Fruit fly (Drosophila melanogaster) whole organism, embryonic: ENCODE results near the gene cni.

Experiments
- Ada2b ChIP-seq: fragments of 200-800 bp; sonication (Bioruptor generic); IDR thresholded peaks from 2 replicates; pipeline ENCODE4 v1.3.6; 2022; ENCODE audit warnings: missing biosample characterization, missing genetic modification characterization
- Atf-2 ChIP-seq: fragments of 200-800 bp; sonication (Bioruptor generic); optimal IDR thresholded peaks from 2 replicates; lab custom pipeline; 2016; ENCODE audit warnings: missing biosample characterization, missing genetic modification characterization
- CG10366 ChIP-seq: fragments of 200-800 bp; sonication (Bioruptor generic); IDR thresholded peaks from 2 replicates; pipeline ENCODE4 v1.3.6; 2022; ENCODE audit warnings: missing biosample characterization, missing genetic modification characterization
- CG14710 ChIP-seq: fragments of 200-800 bp; sonication (Bioruptor generic); optimal IDR thresholded peaks from 3 replicates; lab custom pipeline; 2019; ENCODE audit warnings: missing biosample characterization, mild to moderate bottlenecking, missing genetic modification characterization, moderate library complexity
- CG17568 ChIP-seq: fragments of 200-800 bp; sonication (Bioruptor generic); optimal IDR thresholded peaks from 2 replicates; lab custom pipeline; 2018; ENCODE audit warnings: missing biosample characterization, mild to moderate bottlenecking, missing genetic modification characterization, moderate library complexity
- CG18011 ChIP-seq: fragments of 200-800 bp; sonication (Bioruptor generic); optimal IDR thresholded peaks from 2 replicates; lab custom pipeline; 2017; ENCODE audit warnings: missing biosample characterization, missing genetic modification characterization, mild to moderate bottlenecking, moderate library complexity, missing genotype
- CG1832 ChIP-seq: fragments of 200-800 bp; sonication (Bioruptor generic); optimal IDR thresholded peaks from 2 replicates; lab custom pipeline; 2017; ENCODE audit warnings: missing biosample characterization, mild to moderate bottlenecking, missing genetic modification characterization, inconsistent platforms
- CG18764 ChIP-seq: fragments of 200-800 bp; sonication (Bioruptor generic); optimal IDR thresholded peaks from 3 replicates; lab custom pipeline; 2016; ENCODE audit warnings: missing biosample characterization, missing genetic modification characterization
- CG31365 ChIP-seq: fragments of 200-800 bp; sonication (Bioruptor generic); optimal IDR thresholded peaks from 2 replicates; lab custom pipeline; 2018; ENCODE audit warnings: missing biosample characterization, mild to moderate bottlenecking, missing genetic modification characterization
- CG3281 ChIP-seq: fragments of 200-800 bp; sonication (Bioruptor generic); optimal IDR thresholded peaks from 3 replicates; lab custom pipeline; 2017; ENCODE audit warnings: missing biosample characterization, mild to moderate bottlenecking, missing genetic modification characterization
- CG4707 ChIP-seq: fragments of 200-800 bp; sonication (Bioruptor generic); optimal IDR thresholded peaks from 2 replicates; lab custom pipeline; 2018; ENCODE audit warnings: missing biosample characterization, mild to moderate bottlenecking, missing genetic modification characterization, moderate library complexity
- CG4820 ChIP-seq: fragments of 200-800 bp; sonication (Bioruptor generic); optimal IDR thresholded peaks from 3 replicates; lab custom pipeline; 2016; ENCODE audit warnings: missing biosample characterization, missing genetic modification characterization
- CG5953 ChIP-seq: fragments of 200-800 bp; sonication (Bioruptor generic); IDR thresholded peaks from 2 replicates; pipeline ENCODE4 v1.3.6; 2022; ENCODE audit warnings: missing biosample characterization, missing genetic modification characterization
- CG7745 ChIP-seq: fragments of 200-800 bp; sonication (Bioruptor generic); optimal IDR thresholded peaks from 2 replicates; lab custom pipeline; 2018; ENCODE audit warnings: missing biosample characterization, mild to moderate bottlenecking, missing genetic modification characterization, moderate library complexity
- CG8281 ChIP-seq: fragments of 200-800 bp; sonication (Bioruptor generic); optimal IDR thresholded peaks from 2 replicates; lab custom pipeline; 2018; ENCODE audit warnings: missing biosample characterization, mild to moderate bottlenecking, missing genetic modification characterization, moderate library complexity
- CG8290 ChIP-seq, 3 experiments: fragments of 200-800 bp; sonication (Bioruptor generic); optimal IDR thresholded peaks; 2 replicates each; lab custom pipeline; 2016 to 2019; ENCODE audit warnings: missing biosample characterization in 3 of 3, missing genetic modification characterization in 3 of 3, mild to moderate bottlenecking in 2 of 3, moderate library complexity in 1 of 3
- CG9797 ChIP-seq: fragments of 200-800 bp; sonication (Bioruptor generic); optimal IDR thresholded peaks from 3 replicates; lab custom pipeline; 2018; ENCODE audit warnings: missing biosample characterization, mild to moderate bottlenecking, missing genetic modification characterization
- Dll ChIP-seq: fragments of 200-800 bp; sonication (Bioruptor generic); IDR thresholded peaks from 4 replicates; pipeline ENCODE4 v1.3.6; 2022; ENCODE audit warnings: missing biosample characterization, missing genetic modification characterization; ENCODE audit not compliant: partially characterized antibody
- Doc3 ChIP-seq: fragments of 200-800 bp; sonication (Bioruptor generic); IDR thresholded peaks from 3 replicates; pipeline ENCODE4 v1.3.6; 2022; ENCODE audit warnings: missing biosample characterization, missing genetic modification characterization; ENCODE audit not compliant: partially characterized antibody
- Eip74EF ChIP-seq, 2 experiments: fragments of 200-800 bp in 1 of 2; fragments of >200 bp in 1 of 2; sonication (Bioruptor generic) in 1 of 2; optimal IDR thresholded peaks; 2 replicates each; lab custom pipeline; 2017 to 2019; ENCODE audit warnings: missing biosample characterization in 2 of 2, missing genetic modification characterization in 2 of 2, mild to moderate bottlenecking in 1 of 2, moderate library complexity in 1 of 2
- Elba2 ChIP-seq: fragments of 200-800 bp; sonication (Bioruptor generic); optimal IDR thresholded peaks from 3 replicates; lab custom pipeline; 2016; ENCODE audit warnings: missing biosample characterization, missing genetic modification characterization
- Lim3 ChIP-seq: fragments of 200-800 bp; sonication (Bioruptor generic); IDR thresholded peaks from 2 replicates; pipeline ENCODE4 v1.3.6; 2022; ENCODE audit warnings: missing biosample characterization, missing genetic modification characterization
- MTF-1 ChIP-seq: fragments of 200-800 bp; sonication (Bioruptor generic); optimal IDR thresholded peaks from 2 replicates; lab custom pipeline; 2018; ENCODE audit warnings: missing biosample characterization, mild to moderate bottlenecking, missing genetic modification characterization, borderline replicate concordance
- Meics ChIP-seq: fragments of 200-800 bp; sonication (Bioruptor generic); optimal IDR thresholded peaks from 2 replicates; lab custom pipeline; 2017; ENCODE audit warnings: missing biosample characterization, mild to moderate bottlenecking, missing genetic modification characterization
- NC2β ChIP-seq: fragments of 200-800 bp; sonication (Bioruptor generic); optimal IDR thresholded peaks from 2 replicates; lab custom pipeline; 2016; ENCODE audit warnings: missing biosample characterization, missing genetic modification characterization
- Nf-YB ChIP-seq: fragments of 200-800 bp; sonication (Bioruptor generic); optimal IDR thresholded peaks from 3 replicates; lab custom pipeline; 2019; ENCODE audit warnings: missing biosample characterization, mild to moderate bottlenecking, missing genetic modification characterization, moderate library complexity
- Rfx ChIP-seq: fragments of 200-800 bp; sonication (Bioruptor generic); IDR thresholded peaks from 2 replicates; pipeline ENCODE4 v1.3.6; 2022; ENCODE audit warnings: missing biosample characterization, missing genetic modification characterization
- ac ChIP-seq: fragments of 200-800 bp; sonication (Bioruptor generic); optimal IDR thresholded peaks from 3 replicates; lab custom pipeline; 2017; ENCODE audit warnings: missing biosample characterization, mild to moderate bottlenecking, missing genetic modification characterization
- cas ChIP-seq: fragments of 200-800 bp; sonication (Bioruptor generic); IDR thresholded peaks from 2 replicates; pipeline ENCODE4 v1.3.6; 2022; ENCODE audit warnings: missing biosample characterization, missing genetic modification characterization
- dm ChIP-seq: fragments of 200-800 bp; sonication (Bioruptor generic); optimal IDR thresholded peaks from 3 replicates; lab custom pipeline; 2016; ENCODE audit warnings: missing biosample characterization, missing genetic modification characterization
- ems ChIP-seq: fragments of 200-800 bp; sonication (Bioruptor generic); optimal IDR thresholded peaks from 3 replicates; lab custom pipeline; 2016; ENCODE audit warnings: missing biosample characterization, missing genetic modification characterization
- eve ChIP-seq, 2 experiments: fragments of >200 bp; optimal IDR thresholded peaks; 2 replicates each; lab custom pipeline; 2017; ENCODE audit warnings: missing biosample characterization in 2 of 2, missing genetic modification characterization in 2 of 2
- exex ChIP-seq: fragments of 200-800 bp; sonication (Bioruptor generic); optimal IDR thresholded peaks from 4 replicates; lab custom pipeline; 2018; ENCODE audit warnings: missing biosample characterization, mild to moderate bottlenecking, missing genetic modification characterization, moderate library complexity
- fd102C ChIP-seq: fragments of 200-800 bp; sonication (Bioruptor generic); optimal IDR thresholded peaks from 2 replicates; lab custom pipeline; 2018; ENCODE audit warnings: missing biosample characterization, mild to moderate bottlenecking, missing genetic modification characterization, moderate library complexity
- fd64A ChIP-seq: fragments of 200-800 bp; sonication (Bioruptor generic); optimal IDR thresholded peaks from 3 replicates; lab custom pipeline; 2018; ENCODE audit warnings: missing biosample characterization, mild to moderate bottlenecking, missing genetic modification characterization
- fd96Cb ChIP-seq: fragments of 200-800 bp; sonication (Bioruptor generic); optimal IDR thresholded peaks from 2 replicates; lab custom pipeline; 2018; ENCODE audit warnings: missing biosample characterization, mild to moderate bottlenecking, missing genetic modification characterization, moderate library complexity
- fu2 ChIP-seq: fragments of 200-800 bp; sonication (Bioruptor generic); optimal IDR thresholded peaks from 2 replicates; lab custom pipeline; 2016; ENCODE audit warnings: missing biosample characterization, missing genetic modification characterization
- gro ChIP-seq: fragments of 200-800 bp; sonication (Bioruptor generic); optimal IDR thresholded peaks from 2 replicates; lab custom pipeline; 2016; ENCODE audit warnings: missing biosample characterization, missing genetic modification characterization
- hth ChIP-seq: fragments of >200 bp; optimal IDR thresholded peaks from 2 replicates; lab custom pipeline; 2017; ENCODE audit warnings: inconsistent platforms
- kay ChIP-seq: fragments of 200-800 bp; sonication (Bioruptor generic); optimal IDR thresholded peaks from 2 replicates; lab custom pipeline; 2016; ENCODE audit warnings: missing biosample characterization, missing genetic modification characterization
- lmd ChIP-seq: fragments of 200-800 bp; sonication (Bioruptor generic); IDR thresholded peaks from 2 replicates; pipeline ENCODE4 v1.3.6; 2022; ENCODE audit warnings: missing biosample characterization, missing genetic modification characterization
- lov ChIP-seq, 2 experiments: fragments of 200-800 bp in 1 of 2; fragments of >200 bp in 1 of 2; sonication (Bioruptor generic) in 1 of 2; IDR thresholded peaks in 1 of 2; optimal IDR thresholded peaks in 1 of 2; 2 replicates in 1 of 2; 3 replicates in 1 of 2; pipeline versions ENCODE4 v1.3.6 to Lab custom; 2017 to 2022; ENCODE audit warnings: missing biosample characterization in 1 of 2, missing genetic modification characterization in 1 of 2
- maf-S ChIP-seq: fragments of 200-800 bp; sonication (Bioruptor generic); optimal IDR thresholded peaks from 2 replicates; lab custom pipeline; 2016; ENCODE audit warnings: missing biosample characterization, missing genetic modification characterization
- pho ChIP-seq: fragments of 200-800 bp; sonication (Bioruptor generic); optimal IDR thresholded peaks from 2 replicates; lab custom pipeline; 2016; ENCODE audit warnings: missing biosample characterization, missing genetic modification characterization
- pnt ChIP-seq: fragments of 200-800 bp; sonication (Bioruptor generic); optimal IDR thresholded peaks from 3 replicates; lab custom pipeline; 2016; ENCODE audit warnings: missing biosample characterization, missing genetic modification characterization
- salm ChIP-seq: fragments of 200-800 bp; sonication (Bioruptor generic); optimal IDR thresholded peaks from 2 replicates; lab custom pipeline; 2018; ENCODE audit warnings: missing biosample characterization, mild to moderate bottlenecking, missing genetic modification characterization
- sqz ChIP-seq: fragments of 200-800 bp; sonication (Bioruptor generic); optimal IDR thresholded peaks from 3 replicates; lab custom pipeline; 2018; ENCODE audit warnings: missing biosample characterization, mild to moderate bottlenecking, missing genetic modification characterization
- tap ChIP-seq: fragments of 200-800 bp; optimal IDR thresholded peaks from 3 replicates; lab custom pipeline; 2019; ENCODE audit warnings: missing biosample characterization, mild to moderate bottlenecking, missing genetic modification characterization, moderate library complexity
- yki ChIP-seq: fragments of >200 bp; optimal IDR thresholded peaks from 3 replicates; lab custom pipeline; 2018

The cni gene

dm6 chr2L:16285692-16286359 is 24.7 kb downstream of the cni start (continued):
- peak; percentile 87 for TF ChIP-seq CG3281 (GFP tag; lab: Kevin White, UChicago)
- peak; percentile 67 for TF ChIP-seq CG17568 (GFP tag; lab: Kevin White, UChicago)
- peak in 1 of 2 experiments; percentile 77 for TF ChIP-seq Eip74EF (GFP tag; optimal IDR thresholded peaks at IDR 0.05; lab: Kevin White, UChicago)
- TF ChIP-seq Meics (GFP tag; lab: Kevin White, UChicago) = peak; percentile 84
- TF ChIP-seq Nf-YB (GFP tag; lab: Kevin White, UChicago) = peak; percentile 63
- TF ChIP-seq tap (tag; lab: Kevin White, UChicago) = peak; percentile 91
- TF ChIP-seq Rfx = no peak
- TF ChIP-seq Ada2b (GFP tag; lab: Robert Waterston, UW) = no peak
- peak; percentile 17 for TF ChIP-seq CG7745
- TF ChIP-seq Elba2 (GFP tag; lab: Kevin White, UChicago) = peak; percentile 46
- peak; percentile 89 for TF ChIP-seq maf-S (GFP tag; lab: Kevin White, UChicago)
- peak; percentile 62 for TF ChIP-seq fd64A (GFP tag; lab: Kevin White, UChicago)
- peak; percentile 80 for TF ChIP-seq fu2 (GFP tag; lab: Kevin White, UChicago)
- peak; percentile 67 for TF ChIP-seq MTF-1 (GFP tag; lab: Kevin White, UChicago)
- peak; percentile 83 for TF ChIP-seq CG18764
- peak; percentile 5 for TF ChIP-seq ac
- TF ChIP-seq NC2β = peak; percentile 85
- TF ChIP-seq CG8290 (GFP tag; optimal IDR thresholded peaks at IDR 0.05; lab: Kevin White, UChicago) = peak; percentile 32
- TF ChIP-seq CG8290 (tag; optimal IDR thresholded peaks at IDR 0.05; lab: Kevin White, UChicago) = peak in 1 of 2 experiments; percentile 93
- peak; percentile 87 for TF ChIP-seq pnt
- peak; percentile 82 for TF ChIP-seq salm (tag; lab: Kevin White, UChicago)
- TF ChIP-seq sqz (GFP tag; lab: Kevin White, UChicago) = peak; percentile 25
- TF ChIP-seq CG4707 (GFP tag; lab: Kevin White, UChicago) = peak; percentile 71
- TF ChIP-seq CG10366 = no peak
- TF ChIP-seq CG1832 = peak; percentile 66
- no peak for TF ChIP-seq lov (optimal IDR thresholded peaks at IDR 0.05; lab: Kevin White, UChicago)
- no peak for TF ChIP-seq lov (GFP tag; IDR thresholded peaks at IDR 0.05; lab: Robert Waterston, UW)
- no peak for TF ChIP-seq CG9797
- TF ChIP-seq cas = no peak
- no peak for TF ChIP-seq Lim3 (GFP tag; lab: Robert Waterston, UW)
- TF ChIP-seq dm (GFP tag; lab: Kevin White, UChicago) = peak; percentile 67
- no peak for TF ChIP-seq lmd (GFP tag; lab: Robert Waterston, UW)
- TF ChIP-seq Dll (GFP tag; lab: Robert Waterston, UW) = no peak
- peak; percentile 41 for TF ChIP-seq yki
- peak; percentile 86 for TF ChIP-seq fd102C (GFP tag; lab: Kevin White, UChicago)
- TF ChIP-seq CG14710 (tag; lab: Kevin White, UChicago) = peak; percentile 79
- peak; percentile 81 for TF ChIP-seq Atf-2 (GFP tag; lab: Kevin White, UChicago)
- TF ChIP-seq gro (GFP tag; lab: Kevin White, UChicago) = peak; percentile 86
- TF ChIP-seq Doc3 = no peak
- no peak for TF ChIP-seq hth (lab: Kevin White, UChicago)
- TF ChIP-seq fd96Cb (tag; lab: Kevin White, UChicago) = peak; percentile 94
- peak; percentile 39 for TF ChIP-seq exex (tag; lab: Kevin White, UChicago)
- TF ChIP-seq pho (GFP tag; lab: Kevin White, UChicago) = peak; percentile 85
- peak in 1 of 2 experiments; percentile 23 for TF ChIP-seq eve (GFP tag; optimal IDR thresholded peaks at IDR 0.05; lab: Kevin White, UChicago)
- TF ChIP-seq ems = peak; percentile 84
- TF ChIP-seq CG8281 (tag; lab: Kevin White, UChicago) = peak; percentile 74
- peak; percentile 63 for TF ChIP-seq CG31365 (tag; lab: Kevin White, UChicago)
- TF ChIP-seq CG5953 (GFP tag; lab: Robert Waterston, UW) = no peak
- peak; percentile 85 for TF ChIP-seq CG4820 (GFP tag; lab: Kevin White, UChicago)
- TF ChIP-seq CG18011 = peak; percentile 71
- peak; percentile 83 for TF ChIP-seq kay (GFP tag; lab: Kevin White, UChicago)
